Worm (Caenorhabditis elegans) whole organism, L4 larva: Measurements from ENCODE around the gene F26A1.8.

Source experiments
- F10B5.3 ChIP-seq: sonication (generic microtip); optimal IDR thresholded peaks from 2 replicates; lab custom pipeline; 2016; ENCODE audit warnings: mild to moderate bottlenecking, missing genetic modification characterization, missing compliant biosample characterization
- T26A8.4 ChIP-seq: fragments of 200-800 bp; sonication (Bioruptor generic); IDR thresholded peaks from 2 replicates; pipeline ENCODE4 v1.3.6; 2022; ENCODE audit warnings: missing genetic modification characterization, missing compliant biosample characterization
- ZK337.2 ChIP-seq: fragments of 200-800 bp; sonication (Bioruptor generic); IDR thresholded peaks from 2 replicates; pipeline ENCODE4 v1.3.6; 2022; ENCODE audit warnings: missing genetic modification reagents, missing genetic modification characterization, missing compliant biosample characterization
- aha-1 ChIP-seq: fragments of 150-350 bp; peaks from one replicate; lab custom pipeline; 2014; ENCODE audit warnings: missing biosample characterization, missing genetic modification characterization
- aly-2 ChIP-seq: sonication (generic microtip); optimal IDR thresholded peaks from 2 replicates; lab custom pipeline; 2018; ENCODE audit warnings: missing biosample characterization, missing genetic modification characterization
- ama-1 ChIP-seq: fragments of 150-350 bp; optimal IDR thresholded peaks from 2 replicates; lab custom pipeline; 2014; ENCODE audit warnings: inconsistent platforms, mixed read lengths
- ceh-28 ChIP-seq: fragments of 150-350 bp; optimal IDR thresholded peaks from 2 replicates; lab custom pipeline; 2014; ENCODE audit warnings: missing biosample characterization, missing genetic modification reagents, missing genetic modification characterization
- ceh-32 ChIP-seq: sonication (generic microtip); optimal IDR thresholded peaks from 2 replicates; lab custom pipeline; 2016; ENCODE audit warnings: mild to moderate bottlenecking, missing genetic modification characterization, missing compliant biosample characterization; ENCODE audit not compliant: poor library complexity
- ceh-44 ChIP-seq: fragments of 200-800 bp; sonication (Bioruptor generic); IDR thresholded peaks from 2 replicates; pipeline ENCODE4 v1.3.6; 2022; ENCODE audit warnings: missing genetic modification reagents, missing genetic modification characterization, missing compliant biosample characterization
- ceh-62 ChIP-seq: sonication (generic microtip); optimal IDR thresholded peaks from 2 replicates; lab custom pipeline; 2017; ENCODE audit warnings: missing biosample characterization, missing genetic modification characterization
- ces-1 ChIP-seq: fragments of 150-350 bp; sonication (generic microtip); optimal IDR thresholded peaks from 4 replicates; lab custom pipeline; 2014; ENCODE audit warnings: missing biosample characterization, missing genetic modification reagents, missing genetic modification characterization
- cey-2 ChIP-seq: sonication (generic microtip); optimal IDR thresholded peaks from 3 replicates; lab custom pipeline; 2017; ENCODE audit warnings: missing genetic modification characterization, mild to moderate bottlenecking, missing compliant biosample characterization, antibody characterized with exemption, borderline replicate concordance; ENCODE audit not compliant: insufficient read depth
- ctbp-1 ChIP-seq: fragments of 200-800 bp; sonication (Bioruptor generic); IDR thresholded peaks from 2 replicates; pipeline ENCODE4 v1.3.6; 2022; ENCODE audit warnings: missing genetic modification reagents, missing genetic modification characterization, missing compliant biosample characterization
- daf-16 ChIP-seq, 3 experiments: sonication (generic microtip); optimal IDR thresholded peaks; 2 replicates each; lab custom pipeline; 2016 to 2017; ENCODE audit warnings: missing genetic modification characterization in 3 of 3, missing genetic modification reagents in 3 of 3, mild to moderate bottlenecking in 2 of 3, missing compliant biosample characterization in 2 of 3, missing biosample characterization in 1 of 3, moderate library complexity in 1 of 3
- daf-19 ChIP-seq: fragments of 200-800 bp; sonication (Bioruptor generic); conservative IDR thresholded peaks from 2 replicates; pipeline ENCODE4 v1.3.6; 2022; ENCODE audit warnings: missing genetic modification characterization, missing compliant biosample characterization
- daf-8 ChIP-seq: fragments of 200-800 bp; sonication (Bioruptor generic); IDR thresholded peaks from 2 replicates; pipeline ENCODE4 v1.3.6; 2022; ENCODE audit warnings: missing genetic modification characterization, missing compliant biosample characterization
- dmd-6 ChIP-seq: fragments of 200-800 bp; sonication (Bioruptor generic); IDR thresholded peaks from 2 replicates; pipeline ENCODE4 v1.3.6; 2022; ENCODE audit warnings: missing genetic modification reagents, missing genetic modification characterization, missing compliant biosample characterization
- dpl-1 ChIP-seq: fragments of 150-350 bp; optimal IDR thresholded peaks from 2 replicates; lab custom pipeline; 2014; ENCODE audit warnings: missing biosample characterization, missing genetic modification reagents, missing genetic modification characterization
- dve-1 ChIP-seq: sonication (generic microtip); optimal IDR thresholded peaks from 2 replicates; lab custom pipeline; 2017; ENCODE audit warnings: antibody characterized with exemption, mild to moderate bottlenecking, missing genetic modification characterization, missing compliant biosample characterization; ENCODE audit not compliant: insufficient read depth
- egl-27 ChIP-seq: sonication (generic microtip); optimal IDR thresholded peaks from 3 replicates; lab custom pipeline; 2017; ENCODE audit warnings: missing biosample characterization, missing genetic modification reagents, missing genetic modification characterization
- egl-43 ChIP-seq: fragments of 200-800 bp; sonication (Bioruptor generic); IDR thresholded peaks from 2 replicates; pipeline ENCODE4 v1.3.6; 2022; ENCODE audit warnings: missing genetic modification reagents, missing genetic modification characterization, missing compliant biosample characterization
- fos-1 ChIP-seq: fragments of 150-350 bp; optimal IDR thresholded peaks from 2 replicates; lab custom pipeline; 2014; ENCODE audit warnings: missing biosample characterization, missing genetic modification characterization
- hlh-30 ChIP-seq: sonication (generic microtip); optimal IDR thresholded peaks from 2 replicates; lab custom pipeline; 2017; ENCODE audit warnings: antibody characterized with exemption, mild to moderate bottlenecking, missing genetic modification characterization, missing compliant biosample characterization; ENCODE audit not compliant: insufficient read depth
- jun-1 ChIP-seq: fragments of 150-350 bp; optimal IDR thresholded peaks from 2 replicates; lab custom pipeline; 2014; ENCODE audit warnings: missing biosample characterization, missing genetic modification reagents, missing genetic modification characterization
- lin-15B ChIP-seq: fragments of 150-350 bp; sonication (generic microtip); optimal IDR thresholded peaks from 3 replicates; lab custom pipeline; 2014; ENCODE audit warnings: missing biosample characterization, missing genetic modification characterization
- lin-29 ChIP-seq: fragments of 200-800 bp; sonication (Bioruptor generic); IDR thresholded peaks from 2 replicates; pipeline ENCODE4 v1.3.6; 2022; ENCODE audit warnings: missing genetic modification reagents, missing genetic modification characterization, missing compliant biosample characterization
- lin-38 ChIP-seq: fragments of 200-800 bp; sonication (Bioruptor generic); IDR thresholded peaks from 2 replicates; pipeline ENCODE4 v1.3.6; 2022; ENCODE audit warnings: missing genetic modification reagents, missing genetic modification characterization, missing compliant biosample characterization
- lir-3 ChIP-seq: sonication (generic microtip); optimal IDR thresholded peaks from 2 replicates; lab custom pipeline; 2016; ENCODE audit warnings: mild to moderate bottlenecking, missing genetic modification characterization, missing compliant biosample characterization
- mdl-1 ChIP-seq, 2 experiments: fragments of 150-350 bp in 1 of 2; sonication (generic microtip) in 1 of 2; optimal IDR thresholded peaks; 2 replicates each; lab custom pipeline; 2014 to 2017; ENCODE audit warnings: missing biosample characterization in 2 of 2, missing genetic modification characterization in 2 of 2
- mdt-29 ChIP-seq: fragments of 200-800 bp; sonication (Bioruptor generic); IDR thresholded peaks from 2 replicates; pipeline ENCODE4 v1.3.6; 2022; ENCODE audit warnings: missing genetic modification reagents, missing genetic modification characterization, missing compliant biosample characterization
- mep-1 ChIP-seq: fragments of 150-350 bp; sonication (generic microtip); optimal IDR thresholded peaks from 3 replicates; lab custom pipeline; 2014; ENCODE audit warnings: missing biosample characterization, missing genetic modification characterization
- nhr-28 ChIP-seq: fragments of 150-350 bp; optimal IDR thresholded peaks from 2 replicates; lab custom pipeline; 2014; ENCODE audit warnings: missing biosample characterization, missing genetic modification characterization
- nhr-41 ChIP-seq: fragments of 200-800 bp; sonication (Bioruptor generic); IDR thresholded peaks from 2 replicates; pipeline ENCODE4 v1.3.6; 2022; ENCODE audit warnings: missing genetic modification reagents, missing genetic modification characterization, missing compliant biosample characterization
- nhr-42 ChIP-seq: fragments of 200-800 bp; sonication (Bioruptor generic); IDR thresholded peaks from 2 replicates; pipeline ENCODE4 v1.3.6; 2022; ENCODE audit warnings: missing genetic modification characterization, missing compliant biosample characterization
- nhr-48 ChIP-seq: sonication (generic microtip); optimal IDR thresholded peaks from 2 replicates; lab custom pipeline; 2016; ENCODE audit warnings: mild to moderate bottlenecking, missing genetic modification characterization, missing compliant biosample characterization
- nhr-77 ChIP-seq: fragments of 150-350 bp; optimal IDR thresholded peaks from 2 replicates; lab custom pipeline; 2014; ENCODE audit warnings: missing biosample characterization, missing genetic modification characterization
- php-3 ChIP-seq: fragments of 200-800 bp; sonication (Bioruptor generic); IDR thresholded peaks from 2 replicates; pipeline ENCODE4 v1.3.6; 2022; ENCODE audit warnings: missing genetic modification reagents, missing genetic modification characterization, missing compliant biosample characterization
- pqm-1 ChIP-seq: sonication (generic microtip); optimal IDR thresholded peaks from 2 replicates; lab custom pipeline; 2017; ENCODE audit warnings: missing biosample characterization, missing genetic modification characterization
- rbr-2 ChIP-seq: sonication (generic microtip); optimal IDR thresholded peaks from 2 replicates; lab custom pipeline; 2016; ENCODE audit warnings: missing genotype, missing genetic modification characterization, missing compliant biosample characterization
- sdz-12 ChIP-seq: fragments of 200-800 bp; sonication (Bioruptor generic); optimal IDR thresholded peaks from 2 replicates; lab custom pipeline; 2018; ENCODE audit warnings: mild to moderate bottlenecking, missing genetic modification characterization, missing compliant biosample characterization
- tra-1 ChIP-seq: fragments of 200-800 bp; sonication (Bioruptor generic); IDR thresholded peaks from 2 replicates; pipeline ENCODE4 v1.3.6; 2022; ENCODE audit warnings: missing genetic modification reagents, missing genetic modification characterization, missing compliant biosample characterization
- unc-62 ChIP-seq, 3 experiments: fragments of 150-350 bp in 1 of 3; sonication (generic microtip); optimal IDR thresholded peaks in 2 of 3; peaks in 1 of 3; 1 replicate in 1 of 3; 2 replicates in 2 of 3; lab custom pipeline; 2014 to 2017; ENCODE audit warnings: missing biosample characterization in 3 of 3, missing genetic modification characterization in 3 of 3, missing genetic modification reagents in 3 of 3, missing genotype in 1 of 3
- vab-7 ChIP-seq: fragments of 200-800 bp; sonication (Bioruptor generic); IDR thresholded peaks from 2 replicates; pipeline ENCODE4 v1.3.6; 2022; ENCODE audit warnings: missing genetic modification reagents, missing genetic modification characterization, missing compliant biosample characterization
- zag-1 ChIP-seq: fragments of 150-350 bp; optimal IDR thresholded peaks from 2 replicates; lab custom pipeline; 2014; ENCODE audit warnings: missing biosample characterization, missing genetic modification characterization
- zfp-3 ChIP-seq: fragments of 200-800 bp; sonication (Bioruptor generic); conservative IDR thresholded peaks from 2 replicates; pipeline ENCODE4 v1.3.6; 2022; ENCODE audit warnings: missing genetic modification reagents, missing genetic modification characterization, missing compliant biosample characterization
- ztf-7 ChIP-seq: fragments of 150-350 bp; optimal IDR thresholded peaks from 2 replicates; lab custom pipeline; 2014; ENCODE audit warnings: missing biosample characterization, missing genetic modification characterization

The F26A1.8 gene

DNA sequence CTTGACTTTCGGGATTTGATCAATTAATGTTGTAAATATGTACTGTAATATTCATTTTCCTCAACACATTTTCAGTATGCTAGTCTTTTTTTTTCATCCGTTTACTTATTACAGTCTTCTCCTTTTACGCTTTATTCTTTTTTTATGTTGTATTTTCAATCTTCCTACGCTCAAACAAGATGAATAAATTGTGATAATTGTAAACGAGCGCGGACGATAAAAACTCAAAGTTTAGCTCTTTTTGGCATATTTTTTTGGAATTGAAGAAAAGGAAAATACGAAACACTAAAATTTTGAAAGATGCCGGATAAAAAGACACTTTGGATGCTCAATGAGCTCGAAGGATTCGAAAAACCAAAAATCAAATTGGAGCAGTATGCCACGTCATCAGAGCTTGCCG lies 19.3 kb downstream of the F26A1.8 start, which contains the start of gene metl-5:
TSS of gene metl-5 (plus strand) at position 301 of the 400 bp plus-strand sequence.
- no peak for TF ChIP-seq dpl-1 (GFP tag; lab: Kevin White, UChicago)
- TF ChIP-seq ama-1 (lab: Kevin White, UChicago) = peak; percentile 9
- TF ChIP-seq pqm-1 (tag; lab: Kevin White, UChicago) = no peak

DNA sequence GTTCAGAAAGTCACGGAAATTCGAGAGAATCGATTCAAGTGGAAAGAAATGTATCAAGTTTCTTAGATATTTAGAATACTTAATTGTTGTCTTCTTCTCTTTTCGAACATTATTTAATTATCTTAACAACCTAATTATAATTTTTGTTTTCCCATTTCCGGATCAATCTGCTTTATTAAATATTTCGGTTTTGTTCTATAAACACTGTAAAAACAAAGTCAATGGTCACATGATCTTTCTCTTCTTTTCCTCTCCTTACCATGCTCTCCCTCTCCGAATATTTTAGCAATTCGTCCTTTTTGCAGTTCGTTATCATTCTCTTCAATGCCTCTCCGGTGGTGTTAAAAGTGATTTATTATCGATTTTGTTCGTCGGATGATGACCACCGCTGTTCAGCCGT lies 25.5 kb downstream of the F26A1.8 start, which contains the start of gene tag-325:
TSS of gene tag-325 (plus strand) at position 301 of the 400 bp plus-strand sequence.
- no peak for TF ChIP-seq daf-16 (GFP tag; optimal IDR thresholded peaks at IDR 0.05; lab: Kevin White, UChicago)
- peak; percentile 17 for TF ChIP-seq daf-16 (tag; optimal IDR thresholded peaks at IDR 0.05; lab: Kevin White, UChicago)
- TF ChIP-seq rbr-2 (tag; lab: Kevin White, UChicago) = no peak
- no peak for TF ChIP-seq ces-1 (GFP tag; lab: Kevin White, UChicago)
- no peak for TF ChIP-seq ceh-32 (tag; lab: Kevin White, UChicago)
- no peak for TF ChIP-seq zfp-3 (GFP tag; lab: Robert Waterston, UW)
- TF ChIP-seq nhr-42 = no peak
- TF ChIP-seq lin-38 (GFP tag; lab: Robert Waterston, UW) = no peak
- no peak for TF ChIP-seq nhr-48 (tag; lab: Kevin White, UChicago)
- 0 out of 2 replicates have a peak, but pooled peaks have one; percentile 8 for TF ChIP-seq dmd-6 (GFP tag; lab: Robert Waterston, UW)
- no peak for TF ChIP-seq sdz-12 (GFP tag; lab: Kevin White, UChicago)
- no peak for TF ChIP-seq ceh-44
- no peak for TF ChIP-seq lin-15B
- no peak for TF ChIP-seq ceh-62 (tag; lab: Kevin White, UChicago)
- no peak for TF ChIP-seq daf-8 (GFP tag; lab: Robert Waterston, UW)
- no peak for TF ChIP-seq mdt-29 (GFP tag; lab: Robert Waterston, UW)
- TF ChIP-seq zag-1 (tag; lab: Kevin White, UChicago) = no peak
- no peak for TF ChIP-seq unc-62 (GFP tag; optimal IDR thresholded peaks at IDR 0.05 in 1 of 2; lab: Kevin White, UChicago)
- TF ChIP-seq unc-62 (tag; optimal IDR thresholded peaks at IDR 0.05; lab: Kevin White, UChicago) = no peak
- TF ChIP-seq dpl-1 (GFP tag; lab: Kevin White, UChicago) = no peak
- peak; percentile 15 for TF ChIP-seq nhr-28
- no peak for TF ChIP-seq fos-1 (tag; lab: Kevin White, UChicago)
- peak; percentile 32 for TF ChIP-seq hlh-30 (tag; lab: Kevin White, UChicago)
- no peak for TF ChIP-seq ama-1 (lab: Kevin White, UChicago)
- TF ChIP-seq egl-27 (tag; lab: Kevin White, UChicago) = no peak
- TF ChIP-seq php-3 (GFP tag; lab: Robert Waterston, UW) = no peak
- peak; percentile 42 for TF ChIP-seq aha-1 (tag; lab: Kevin White, UChicago)
- no peak for TF ChIP-seq aly-2 (tag; lab: Kevin White, UChicago)
- TF ChIP-seq lin-29 (GFP tag; lab: Robert Waterston, UW) = no peak
- TF ChIP-seq egl-43 (GFP tag; lab: Robert Waterston, UW) = no peak

DNA sequence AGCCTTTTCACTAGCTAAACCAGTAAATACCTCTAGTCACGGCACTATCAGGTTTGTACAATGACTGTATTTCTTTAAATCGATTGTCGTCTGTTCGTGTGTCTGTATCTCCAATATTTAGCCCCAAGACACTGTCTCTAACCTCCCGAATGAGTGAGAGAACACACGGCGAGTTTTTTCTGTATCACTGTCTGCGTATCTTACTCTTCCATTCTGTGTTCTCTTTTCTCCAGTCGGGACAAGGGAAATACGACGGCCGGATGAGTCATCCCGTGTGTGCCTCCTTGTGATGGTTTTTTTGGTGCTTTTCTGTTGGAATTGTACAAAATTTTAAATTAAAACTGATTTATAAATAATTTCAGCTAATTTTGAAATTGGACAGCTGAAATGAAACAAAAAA lies 26.0 kb downstream of the F26A1.8 start:
- peak; percentile 79 for TF ChIP-seq jun-1 (tag; lab: Kevin White, UChicago)
- TF ChIP-seq aha-1 (tag; lab: Kevin White, UChicago) = peak; percentile 7
- TF ChIP-seq vab-7 = no peak
- peak; percentile 67 for TF ChIP-seq T26A8.4
- TF ChIP-seq nhr-77 (tag; lab: Kevin White, UChicago) = peak; percentile 46
- no peak for TF ChIP-seq ZK337.2
- peak; percentile 10 for TF ChIP-seq F10B5.3
- no peak for TF ChIP-seq lir-3 (tag; lab: Kevin White, UChicago)
- peak; percentile 79 for TF ChIP-seq nhr-28
- peak; percentile 86 for TF ChIP-seq mep-1 (tag; lab: Kevin White, UChicago)
- TF ChIP-seq tra-1 (GFP tag; lab: Robert Waterston, UW) = no peak
- peak in 1 of 2 experiments; percentile 70 for TF ChIP-seq mdl-1 (tag; optimal IDR thresholded peaks at IDR 0.05; lab: Kevin White, UChicago)
- TF ChIP-seq dmd-6 (GFP tag; lab: Robert Waterston, UW) = peak; percentile 62
- TF ChIP-seq ceh-28 (tag; lab: Kevin White, UChicago) = peak; percentile 6
- TF ChIP-seq nhr-41 = no peak
- peak; percentile 57 for TF ChIP-seq pqm-1 (tag; lab: Kevin White, UChicago)
- TF ChIP-seq cey-2 = peak; percentile 24
- peak; percentile 25 for TF ChIP-seq ztf-7 (tag; lab: Kevin White, UChicago)
- TF ChIP-seq fos-1 (tag; lab: Kevin White, UChicago) = peak; percentile 77
- 0 out of 2 replicates have a peak, but pooled peaks have one; percentile 39 for TF ChIP-seq daf-19
- peak; percentile 25; the same call in 1 of the 2 replicates for TF ChIP-seq ctbp-1 (GFP tag; lab: Robert Waterston, UW)
- TF ChIP-seq lin-38 (GFP tag; lab: Robert Waterston, UW) = peak; percentile 60
- TF ChIP-seq dve-1 (tag; lab: Kevin White, UChicago) = peak; percentile 86
- TF ChIP-seq dpl-1 (GFP tag; lab: Kevin White, UChicago) = peak; percentile 62
